Worm (Caenorhabditis elegans) whole organism, early embryonic: ENCODE measurements around the gene ncx-5.

Source experiments
- B0310.2 ChIP-seq: sonication (generic microtip); optimal IDR thresholded peaks from 2 replicates; lab custom pipeline; 2016; ENCODE audit warnings: mild to moderate bottlenecking, missing genetic modification characterization, missing compliant biosample characterization
- F13C5.2 ChIP-seq: sonication (generic microtip); optimal IDR thresholded peaks from 2 replicates; lab custom pipeline; 2017; ENCODE audit warnings: mild to moderate bottlenecking, missing genetic modification characterization, inconsistent platforms, missing compliant biosample characterization
- aly-1 ChIP-seq: sonication (generic microtip); optimal IDR thresholded peaks from 2 replicates; lab custom pipeline; 2016; ENCODE audit warnings: missing genetic modification characterization, missing compliant biosample characterization
- ama-1 ChIP-seq: fragments of 150-350 bp; optimal IDR thresholded peaks from 2 replicates; lab custom pipeline; 2014
- ceh-13 ChIP-seq: fragments of 200-800 bp; sonication (Bioruptor generic); optimal IDR thresholded peaks from 2 replicates; lab custom pipeline; 2018; ENCODE audit warnings: mild to moderate bottlenecking, missing genetic modification characterization, missing compliant biosample characterization
- ceh-36 ChIP-seq: sonication (generic microtip); optimal IDR thresholded peaks from 2 replicates; lab custom pipeline; 2016; ENCODE audit warnings: missing genetic modification characterization, inconsistent platforms, missing compliant biosample characterization
- ets-7 ChIP-seq: sonication (generic microtip); optimal IDR thresholded peaks from 2 replicates; lab custom pipeline; 2016; ENCODE audit warnings: missing genotype, missing genetic modification characterization, missing compliant biosample characterization
- flt-1 ChIP-seq: fragments of 200-800 bp; sonication (Bioruptor generic); IDR thresholded peaks from 2 replicates; pipeline ENCODE4 v1.3.6; 2022; ENCODE audit warnings: missing genetic modification characterization, missing compliant biosample characterization
- hmbx-1 ChIP-seq: sonication (generic microtip); optimal IDR thresholded peaks from 2 replicates; lab custom pipeline; 2016; ENCODE audit warnings: mild to moderate bottlenecking, missing genetic modification characterization, missing compliant biosample characterization
- hmg-4 ChIP-seq: fragments of 200-800 bp; sonication (Bioruptor generic); optimal IDR thresholded peaks from 2 replicates; lab custom pipeline; 2018; ENCODE audit warnings: mild to moderate bottlenecking, missing genetic modification characterization, missing compliant biosample characterization
- hnd-1 ChIP-seq: sonication (generic microtip); optimal IDR thresholded peaks from 2 replicates; lab custom pipeline; 2016; ENCODE audit warnings: missing genetic modification characterization, missing compliant biosample characterization
- pes-1 ChIP-seq: fragments of 200-800 bp; sonication (Bioruptor generic); IDR thresholded peaks from 2 replicates; pipeline ENCODE4 v1.3.6; 2022; ENCODE audit warnings: missing genetic modification reagents, missing genetic modification characterization, missing compliant biosample characterization
- scrt-1 ChIP-seq: fragments of 200-800 bp; sonication (Bioruptor generic); IDR thresholded peaks from 2 replicates; pipeline ENCODE4 v1.3.6; 2022; ENCODE audit warnings: missing genetic modification characterization, missing compliant biosample characterization
- sea-1 ChIP-seq: fragments of 200-800 bp; sonication (Bioruptor generic); conservative IDR thresholded peaks from 2 replicates; pipeline ENCODE4 v1.3.6; 2022; ENCODE audit warnings: missing genetic modification characterization, missing compliant biosample characterization
- tbx-11 ChIP-seq: fragments of 200-800 bp; sonication (Bioruptor generic); IDR thresholded peaks from 2 replicates; pipeline ENCODE4 v1.3.6; 2022; ENCODE audit warnings: missing genetic modification characterization, missing compliant biosample characterization
- tbx-37 ChIP-seq: fragments of 200-800 bp; sonication (Bioruptor generic); conservative IDR thresholded peaks from 2 replicates; pipeline ENCODE4 v1.3.6; 2022; ENCODE audit warnings: missing genetic modification reagents, missing genetic modification characterization, missing compliant biosample characterization
- tra-4 ChIP-seq: sonication (generic microtip); optimal IDR thresholded peaks from 2 replicates; lab custom pipeline; 2017; ENCODE audit warnings: missing genetic modification characterization, missing compliant biosample characterization

ncx-5 gene

DNA sequence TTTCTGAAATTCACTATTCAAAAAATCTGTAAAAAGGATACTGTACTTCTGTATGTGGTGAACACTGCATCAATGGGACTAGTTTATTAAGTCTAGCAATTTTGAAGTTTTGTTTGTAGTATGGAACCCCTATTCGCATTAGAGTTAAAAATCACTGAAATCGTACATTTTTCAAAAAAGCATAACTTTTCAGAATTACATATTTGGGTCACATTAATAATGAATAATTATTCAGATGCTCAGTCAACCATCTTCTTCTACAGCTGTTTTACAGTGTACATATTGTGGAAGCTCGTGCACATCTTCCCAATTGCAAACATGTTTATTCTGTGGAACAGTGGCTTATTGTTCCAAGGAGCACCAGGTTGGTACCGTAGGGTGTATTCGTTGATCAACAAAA, 21.2 kb downstream of the ncx-5 start:
- no peak for TF ChIP-seq flt-1 (GFP tag; lab: Robert Waterston, UW)

DNA sequence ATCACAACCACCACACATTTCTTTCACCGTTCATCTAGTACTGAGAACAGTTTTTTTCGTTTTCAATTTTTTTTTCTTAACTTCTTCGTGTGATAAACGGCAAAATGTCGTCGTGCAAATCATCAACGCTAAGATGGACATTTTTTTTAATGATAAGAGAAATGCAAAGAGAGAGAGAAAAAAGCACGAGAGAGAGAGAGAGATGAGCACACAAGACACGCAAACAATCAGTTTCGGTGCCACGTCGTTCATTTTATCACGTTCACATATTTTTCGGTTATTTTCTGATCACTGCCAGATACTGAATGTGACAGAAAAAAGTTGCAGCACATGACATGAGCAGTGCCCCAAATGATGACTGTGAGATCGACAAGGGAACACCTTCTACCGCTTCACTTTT, 21.7 kb downstream of the ncx-5 start, which contains the start of gene egl-9:
Gene egl-9 (plus strand): TSS at position 328 of the 400 bp plus-strand sequence.
- TF ChIP-seq hmbx-1 (tag; lab: Kevin White, UChicago) (no peak), aly-1 (tag; lab: Kevin White, UChicago) (no peak), tbx-11 (GFP tag; lab: Robert Waterston, UW) (no peak), F13C5.2 (tag; lab: Kevin White, UChicago) (no peak), pes-1 (GFP tag; lab: Robert Waterston, UW) (no peak), hmg-4 (GFP tag; lab: Kevin White, UChicago) (no peak), flt-1 (GFP tag; lab: Robert Waterston, UW) (no peak), tra-4 (tag; lab: Kevin White, UChicago) (no peak), ceh-36 (tag; lab: Kevin White, UChicago) (no peak), scrt-1 (GFP tag; lab: Robert Waterston, UW) (no peak), ceh-13 (GFP tag; lab: Kevin White, UChicago) (no peak)

DNA sequence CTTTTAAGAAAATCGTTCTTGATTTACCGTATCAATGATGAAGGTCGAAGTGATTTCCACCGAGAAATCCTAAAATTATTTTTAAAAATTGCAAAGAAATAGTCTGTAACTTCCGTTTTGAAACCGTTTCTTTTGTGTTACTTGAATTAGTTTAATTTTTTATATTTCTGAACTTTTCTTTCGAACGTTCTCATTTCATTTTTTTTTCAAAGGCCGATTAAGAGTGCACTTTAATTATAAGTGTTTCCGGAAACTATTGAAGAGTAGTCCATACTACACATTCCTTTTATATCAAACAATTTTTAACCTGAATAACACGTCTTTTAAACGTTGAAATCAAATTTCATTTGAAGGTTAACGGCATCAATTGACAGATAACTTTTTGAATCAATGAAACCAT, 22.2 kb downstream of the ncx-5 start:
- TF ChIP-seq aly-1 (tag; lab: Kevin White, UChicago) (no peak), hmg-4 (GFP tag; lab: Kevin White, UChicago) (no peak), ceh-13 (GFP tag; lab: Kevin White, UChicago) (no peak), sea-1 (GFP tag; lab: Robert Waterston, UW) (no peak), pes-1 (GFP tag; lab: Robert Waterston, UW) (no peak), flt-1 (GFP tag; lab: Robert Waterston, UW) (no peak), ceh-36 (tag; lab: Kevin White, UChicago) (no peak), F13C5.2 (tag; lab: Kevin White, UChicago) (no peak), tbx-11 (GFP tag; lab: Robert Waterston, UW) (no peak), scrt-1 (GFP tag; lab: Robert Waterston, UW) (no peak), tra-4 (tag; lab: Kevin White, UChicago) (no peak), ama-1 (lab: Kevin White, UChicago) (no peak), tbx-37 (GFP tag; lab: Robert Waterston, UW) (no peak), hmbx-1 (tag; lab: Kevin White, UChicago) (no peak), ets-7 (tag; lab: Kevin White, UChicago) (no peak), hnd-1 (tag; lab: Kevin White, UChicago) (no peak), B0310.2 (tag; lab: Kevin White, UChicago) (no peak)

DNA sequence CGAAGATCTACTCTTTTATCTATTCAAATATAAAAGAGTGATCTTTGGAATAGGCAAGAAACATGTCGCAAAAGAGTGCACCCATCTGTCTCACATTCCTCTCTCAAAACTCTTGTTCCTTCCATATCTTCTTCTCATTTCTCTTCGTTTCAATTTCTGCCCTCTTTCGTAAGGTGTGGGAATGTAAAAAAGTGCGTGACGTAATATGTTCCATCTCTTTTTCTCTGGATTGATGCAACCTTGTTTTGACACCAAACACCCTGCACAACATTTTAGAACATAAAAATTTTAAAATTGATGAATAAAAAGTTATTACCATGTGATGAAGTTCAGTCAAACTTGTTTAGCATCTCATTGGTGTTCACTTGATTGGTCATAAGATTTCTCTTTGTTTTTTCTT, 22.8 kb downstream of the ncx-5 start:
- TF ChIP-seq tra-4 (tag; lab: Kevin White, UChicago) (no peak), aly-1 (tag; lab: Kevin White, UChicago) (no peak), tbx-37 (GFP tag; lab: Robert Waterston, UW) (no peak), flt-1 (GFP tag; lab: Robert Waterston, UW) (no peak), hmg-4 (GFP tag; lab: Kevin White, UChicago) (no peak), ceh-36 (tag; lab: Kevin White, UChicago) (no peak), ama-1 (lab: Kevin White, UChicago) (no peak), sea-1 (GFP tag; lab: Robert Waterston, UW) (no peak), ceh-13 (GFP tag; lab: Kevin White, UChicago) (no peak)

DNA sequence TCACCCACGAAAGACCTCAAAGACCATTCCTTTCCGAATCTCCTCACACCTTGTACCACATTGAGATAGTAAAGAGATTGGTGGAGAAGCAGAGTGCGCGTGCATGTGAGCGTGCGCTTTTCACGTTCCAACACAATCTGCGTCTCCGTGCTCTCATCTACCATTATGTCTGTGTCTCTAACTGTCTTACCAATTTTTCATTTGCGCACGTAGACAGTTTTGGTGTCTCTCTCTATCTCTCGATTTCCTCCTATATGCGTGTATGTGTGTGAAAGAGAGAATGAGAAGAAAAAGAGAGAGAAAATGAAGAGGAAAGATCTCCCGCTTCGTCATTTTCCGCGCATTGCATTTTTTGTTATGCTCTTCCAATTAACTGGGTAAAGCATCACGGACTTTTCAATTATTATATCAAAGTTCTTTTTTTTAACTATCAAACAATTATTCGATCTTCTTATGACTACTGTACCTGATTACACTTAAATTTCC, 23.2 kb downstream of the ncx-5 start:
- TF ChIP-seq pes-1 (GFP tag; lab: Robert Waterston, UW) (no peak), hmg-4 (GFP tag; lab: Kevin White, UChicago) (peak; percentile 55), sea-1 (GFP tag; lab: Robert Waterston, UW) (no peak), scrt-1 (GFP tag; lab: Robert Waterston, UW) (no peak), F13C5.2 (tag; lab: Kevin White, UChicago) (peak; percentile 14), ceh-36 (tag; lab: Kevin White, UChicago) (no peak), tra-4 (tag; lab: Kevin White, UChicago) (no peak)

DNA sequence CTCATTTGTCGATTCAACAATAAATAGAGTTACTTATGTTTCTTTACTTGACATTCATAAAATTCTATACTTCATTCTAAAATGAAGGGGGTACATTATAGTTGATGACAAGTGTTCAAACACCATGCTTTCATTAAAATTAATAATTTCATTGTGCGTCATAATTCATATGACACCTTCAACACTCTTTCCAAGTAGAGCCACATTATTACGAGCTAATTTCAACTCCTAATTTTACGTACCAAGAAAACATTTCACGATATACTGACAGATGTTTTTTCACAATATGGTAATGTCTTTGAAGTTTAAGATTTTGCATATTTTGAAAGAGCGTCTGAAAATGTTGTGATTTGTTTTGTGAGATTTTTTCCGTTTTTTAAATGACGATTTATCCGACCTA, 24.4 kb downstream of the ncx-5 start:
- TF ChIP-seq hmg-4 (GFP tag; lab: Kevin White, UChicago), result no peak
- TF ChIP-seq ceh-13 (GFP tag; lab: Kevin White, UChicago), result no peak
- no peak for TF ChIP-seq aly-1 (tag; lab: Kevin White, UChicago)
- no peak for TF ChIP-seq F13C5.2 (tag; lab: Kevin White, UChicago)
- no peak for TF ChIP-seq scrt-1 (GFP tag; lab: Robert Waterston, UW)
- TF ChIP-seq hnd-1 (tag; lab: Kevin White, UChicago), result no peak
- TF ChIP-seq tbx-37 (GFP tag; lab: Robert Waterston, UW), result no peak
- no peak for TF ChIP-seq B0310.2 (tag; lab: Kevin White, UChicago)

DNA sequence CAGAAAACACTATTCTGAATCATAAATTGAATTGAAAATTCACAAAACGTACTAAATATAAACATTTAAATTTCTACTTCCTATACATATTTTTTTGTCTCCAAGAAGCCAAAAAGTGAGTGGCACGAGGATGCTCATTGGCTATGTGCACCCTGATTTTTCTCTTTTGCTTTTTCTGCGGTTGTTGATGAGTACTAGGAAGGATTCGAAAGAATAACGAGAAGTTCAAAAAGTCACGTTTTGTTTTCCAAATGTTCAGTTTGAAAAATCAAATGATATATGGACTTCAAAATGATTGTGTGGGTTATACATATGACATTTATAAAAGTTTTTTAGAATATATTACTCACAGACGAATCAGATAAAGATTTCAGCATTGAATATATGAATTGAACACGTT, 25.2 kb downstream of the ncx-5 start:
- TF ChIP-seq pes-1 (GFP tag; lab: Robert Waterston, UW), result no peak
- no peak for TF ChIP-seq ceh-36 (tag; lab: Kevin White, UChicago)
- TF ChIP-seq F13C5.2 (tag; lab: Kevin White, UChicago), result no peak
- no peak for TF ChIP-seq hnd-1 (tag; lab: Kevin White, UChicago)
- no peak for TF ChIP-seq ceh-13 (GFP tag; lab: Kevin White, UChicago)
- TF ChIP-seq tra-4 (tag; lab: Kevin White, UChicago), result no peak
- TF ChIP-seq hmbx-1 (tag; lab: Kevin White, UChicago), result no peak
- TF ChIP-seq tbx-11 (GFP tag; lab: Robert Waterston, UW), result no peak
